Worm (Caenorhabditis elegans): Measurements from ENCODE around the gene ZC416.2.

- no peak for TF ChIP-seq jun-1 (tag; optimal IDR thresholded peaks at IDR 0.05)
- no peak for TF ChIP-seq mdl-1 (tag; optimal IDR thresholded peaks at IDR 0.05)
- TF ChIP-seq elt-3 (tag; optimal IDR thresholded peaks at IDR 0.05) = no peak
- no peak for TF ChIP-seq nhr-25 (tag; optimal IDR thresholded peaks at IDR 0.05)
- no peak for TF ChIP-seq nhr-76 (tag; optimal IDR thresholded peaks at IDR 0.05)
Observed at ce11 chrIV:3599958-3600357, 33.5 kb upstream of the ZC416.2 start, which contains the start of gene Y37E11B.7.

Data from whole organism, L3 larva.